Fruit fly (Drosophila melanogaster) whole organism, embryonic: ENCODE measurements around the gene Smox.

Experiments
- CG10321 ChIP-seq: fragments of 200-800 bp; sonication (Bioruptor generic); IDR thresholded peaks from 2 replicates; pipeline ENCODE4 v1.3.6; 2022; ENCODE audit warnings: missing biosample characterization, missing genetic modification characterization
- CG10366 ChIP-seq: fragments of 200-800 bp; sonication (Bioruptor generic); IDR thresholded peaks from 2 replicates; pipeline ENCODE4 v1.3.6; 2022; ENCODE audit warnings: missing biosample characterization, missing genetic modification characterization
- CG10431 ChIP-seq: fragments of 200-800 bp; sonication (Bioruptor generic); optimal IDR thresholded peaks from 3 replicates; lab custom pipeline; 2018; ENCODE audit warnings: missing biosample characterization, mild to moderate bottlenecking, missing genetic modification characterization
- CG10565 ChIP-seq: fragments of 200-800 bp; sonication (Bioruptor generic); optimal IDR thresholded peaks from 3 replicates; lab custom pipeline; 2016; ENCODE audit warnings: missing biosample characterization, mild to moderate bottlenecking, missing genetic modification characterization
- CG11695 ChIP-seq: fragments of 200-800 bp; sonication (Bioruptor generic); IDR thresholded peaks from 3 replicates; pipeline ENCODE4 v1.3.6; 2022; ENCODE audit warnings: missing biosample characterization, missing genetic modification characterization
- CG12219 ChIP-seq: fragments of 200-800 bp; sonication (Bioruptor generic); optimal IDR thresholded peaks from 3 replicates; lab custom pipeline; 2018; ENCODE audit warnings: missing biosample characterization, mild to moderate bottlenecking, missing genetic modification characterization
- CG14860 ChIP-seq: fragments of 200-800 bp; sonication (Bioruptor generic); IDR thresholded peaks from 3 replicates; pipeline ENCODE4 v1.3.6; 2022; ENCODE audit warnings: missing biosample characterization, missing genetic modification characterization; ENCODE audit not compliant: partially characterized antibody
- CG16779 ChIP-seq: fragments of 200-800 bp; sonication (Bioruptor generic); IDR thresholded peaks from 2 replicates; pipeline ENCODE4 v1.3.6; 2022; ENCODE audit warnings: missing biosample characterization, missing genetic modification characterization
- CG17829 ChIP-seq: fragments of 200-800 bp; optimal IDR thresholded peaks from 2 replicates; lab custom pipeline; 2019; ENCODE audit warnings: missing biosample characterization, mild to moderate bottlenecking, missing genetic modification characterization, moderate library complexity
- CG18599 ChIP-seq: fragments of 200-800 bp; sonication (Bioruptor generic); optimal IDR thresholded peaks from 3 replicates; lab custom pipeline; 2017; ENCODE audit warnings: missing biosample characterization, missing genetic modification characterization, mild to moderate bottlenecking, moderate library complexity, missing genetic modification reagents
- CG30020 ChIP-seq: fragments of 200-800 bp; optimal IDR thresholded peaks from 2 replicates; lab custom pipeline; 2019; ENCODE audit warnings: missing biosample characterization, mild to moderate bottlenecking, missing genetic modification characterization, moderate library complexity
- CG3065 ChIP-seq: fragments of 200-800 bp; sonication (Bioruptor generic); optimal IDR thresholded peaks from 2 replicates; lab custom pipeline; 2016; ENCODE audit warnings: missing biosample characterization, missing genetic modification characterization
- CG31224 ChIP-seq: fragments of 200-800 bp; sonication (Bioruptor generic); IDR thresholded peaks from 2 replicates; pipeline ENCODE4 v1.3.6; 2022; ENCODE audit warnings: missing biosample characterization, missing genetic modification characterization
- CG31441 ChIP-seq: fragments of 200-800 bp; sonication (Bioruptor generic); IDR thresholded peaks from 2 replicates; pipeline ENCODE4 v1.3.6; 2022; ENCODE audit warnings: missing biosample characterization, missing genetic modification characterization
- CG3281 ChIP-seq: fragments of 200-800 bp; sonication (Bioruptor generic); optimal IDR thresholded peaks from 3 replicates; lab custom pipeline; 2017; ENCODE audit warnings: missing biosample characterization, mild to moderate bottlenecking, missing genetic modification characterization
- CG4328 ChIP-seq: fragments of 200-800 bp; sonication (Bioruptor generic); optimal IDR thresholded peaks from 3 replicates; lab custom pipeline; 2017; ENCODE audit warnings: missing biosample characterization, missing genetic modification reagents, missing genetic modification characterization
- CG4404 ChIP-seq: fragments of 200-800 bp; sonication (Bioruptor generic); IDR thresholded peaks from 2 replicates; pipeline ENCODE4 v1.3.6; 2022; ENCODE audit warnings: missing biosample characterization, missing genetic modification characterization
- CG7357 ChIP-seq: fragments of 200-800 bp; sonication (Bioruptor generic); IDR thresholded peaks from 3 replicates; pipeline ENCODE4 v1.3.6; 2022; ENCODE audit warnings: missing biosample characterization, missing genetic modification characterization
- CG7556 ChIP-seq: fragments of 200-800 bp; sonication (Bioruptor generic); optimal IDR thresholded peaks from 2 replicates; lab custom pipeline; 2017; ENCODE audit warnings: missing biosample characterization, mild to moderate bottlenecking, missing genetic modification characterization
- CG7963 ChIP-seq: fragments of 200-800 bp; sonication (Bioruptor generic); IDR thresholded peaks from 3 replicates; pipeline ENCODE4 v1.3.6; 2022; ENCODE audit warnings: missing biosample characterization, missing genetic modification characterization; ENCODE audit not compliant: partially characterized antibody
- CG8388 ChIP-seq: fragments of 200-800 bp; sonication (Bioruptor generic); optimal IDR thresholded peaks from 2 replicates; lab custom pipeline; 2019; ENCODE audit warnings: missing biosample characterization, mild to moderate bottlenecking, missing genetic modification characterization, moderate library complexity
- CG8478 ChIP-seq: fragments of >200 bp; optimal IDR thresholded peaks from 2 replicates; lab custom pipeline; 2018
- CG9817 ChIP-seq: fragments of 200-800 bp; sonication (Bioruptor generic); optimal IDR thresholded peaks from 2 replicates; lab custom pipeline; 2018; ENCODE audit warnings: missing biosample characterization, mild to moderate bottlenecking, missing genetic modification characterization, moderate library complexity
- CG9876 ChIP-seq: fragments of 200-800 bp; sonication (Bioruptor generic); optimal IDR thresholded peaks from 2 replicates; lab custom pipeline; 2016; ENCODE audit warnings: missing biosample characterization, missing genetic modification characterization
- Dad ChIP-seq: fragments of 200-800 bp; sonication (Bioruptor generic); optimal IDR thresholded peaks from 3 replicates; lab custom pipeline; 2016; ENCODE audit warnings: missing biosample characterization, missing genetic modification characterization
- Dbx ChIP-seq: fragments of 200-800 bp; sonication (Bioruptor generic); IDR thresholded peaks from 3 replicates; pipeline ENCODE4 v1.3.6; 2022; ENCODE audit warnings: missing biosample characterization, missing genetic modification characterization
- Dfd ChIP-seq, 2 experiments: fragments of >200 bp; optimal IDR thresholded peaks; 2 replicates each; lab custom pipeline; 2017; ENCODE audit warnings: missing biosample characterization in 2 of 2, missing genetic modification characterization in 2 of 2
- NC2α ChIP-seq: fragments of 200-800 bp; sonication (Bioruptor generic); optimal IDR thresholded peaks from 2 replicates; lab custom pipeline; 2016; ENCODE audit warnings: missing biosample characterization, missing genetic modification characterization
- NC2β ChIP-seq: fragments of 200-800 bp; sonication (Bioruptor generic); optimal IDR thresholded peaks from 2 replicates; lab custom pipeline; 2016; ENCODE audit warnings: missing biosample characterization, missing genetic modification characterization
- Neu2 ChIP-seq: fragments of 200-800 bp; sonication (Bioruptor generic); optimal IDR thresholded peaks from 3 replicates; lab custom pipeline; 2016; ENCODE audit warnings: missing biosample characterization, missing genetic modification characterization, borderline replicate concordance
- Six4 ChIP-seq: fragments of 200-800 bp; sonication (Bioruptor generic); optimal IDR thresholded peaks from 2 replicates; lab custom pipeline; 2016; ENCODE audit warnings: missing biosample characterization, missing genetic modification characterization
- Sox100B ChIP-seq: fragments of 200-800 bp; sonication (Bioruptor generic); optimal IDR thresholded peaks from 3 replicates; lab custom pipeline; 2018; ENCODE audit warnings: missing biosample characterization, mild to moderate bottlenecking, missing genetic modification characterization
- ara ChIP-seq: fragments of 200-800 bp; sonication (Bioruptor generic); IDR thresholded peaks from 2 replicates; pipeline ENCODE4 v1.3.6; 2022; ENCODE audit warnings: missing biosample characterization, missing genetic modification characterization
- ase ChIP-seq: fragments of 200-800 bp; sonication (Bioruptor generic); IDR thresholded peaks from 3 replicates; pipeline ENCODE4 v1.3.6; 2022; ENCODE audit warnings: missing biosample characterization, missing genetic modification characterization
- bbx ChIP-seq: fragments of 200-800 bp; sonication (Bioruptor generic); IDR thresholded peaks from 2 replicates; pipeline ENCODE4 v1.3.6; 2022; ENCODE audit warnings: missing biosample characterization, missing genetic modification characterization; ENCODE audit not compliant: partially characterized antibody
- crp ChIP-seq, 2 experiments: fragments of 200-800 bp; sonication (Bioruptor generic); optimal IDR thresholded peaks; 2 replicates in 1 of 2; 3 replicates in 1 of 2; lab custom pipeline; 2017; ENCODE audit warnings: missing biosample characterization in 2 of 2, missing genetic modification characterization in 2 of 2, mild to moderate bottlenecking in 1 of 2, moderate library complexity in 1 of 2
- danr ChIP-seq: fragments of 200-800 bp; sonication (Bioruptor generic); IDR thresholded peaks from 2 replicates; pipeline ENCODE4 v1.3.6; 2022; ENCODE audit warnings: missing biosample characterization, missing genetic modification characterization
- dmrt11E ChIP-seq: fragments of 200-800 bp; sonication (Bioruptor generic); optimal IDR thresholded peaks from 3 replicates; lab custom pipeline; 2018; ENCODE audit warnings: missing biosample characterization, mild to moderate bottlenecking, missing genetic modification characterization, moderate library complexity
- dysf ChIP-seq: fragments of 200-800 bp; sonication (Bioruptor generic); IDR thresholded peaks from 3 replicates; pipeline ENCODE4 v1.3.6; 2022; ENCODE audit warnings: missing biosample characterization, missing genetic modification characterization
- esg ChIP-seq: fragments of 200-800 bp; sonication (Bioruptor generic); conservative IDR thresholded peaks from 2 replicates; pipeline ENCODE4 v1.3.6; 2022; ENCODE audit warnings: missing biosample characterization, missing genetic modification characterization
- inv ChIP-seq: fragments of 200-800 bp; sonication (Bioruptor generic); IDR thresholded peaks from 2 replicates; pipeline ENCODE4 v1.3.6; 2022; ENCODE audit warnings: missing biosample characterization, missing genetic modification characterization; ENCODE audit not compliant: partially characterized antibody
- jigr1 ChIP-seq: fragments of 200-800 bp; sonication (Bioruptor generic); IDR thresholded peaks from 3 replicates; pipeline ENCODE4 v1.3.6; 2022; ENCODE audit warnings: missing biosample characterization, missing genetic modification characterization
- mirr ChIP-seq: fragments of 200-800 bp; sonication (Bioruptor generic); optimal IDR thresholded peaks from 3 replicates; lab custom pipeline; 2018; ENCODE audit warnings: missing biosample characterization, mild to moderate bottlenecking, missing genetic modification characterization
- nau ChIP-seq: fragments of 200-800 bp; sonication (Bioruptor generic); optimal IDR thresholded peaks from 3 replicates; lab custom pipeline; 2017; ENCODE audit warnings: missing biosample characterization, mild to moderate bottlenecking, missing genetic modification characterization, missing genetic modification reagents
- phol ChIP-seq: fragments of 200-800 bp; sonication (Bioruptor generic); optimal IDR thresholded peaks from 3 replicates; lab custom pipeline; 2018; ENCODE audit warnings: missing biosample characterization, mild to moderate bottlenecking, missing genetic modification characterization, moderate library complexity
- row ChIP-seq: fragments of 200-800 bp; sonication (Bioruptor generic); IDR thresholded peaks from 3 replicates; pipeline ENCODE4 v1.3.6; 2022; ENCODE audit warnings: missing biosample characterization, missing genetic modification characterization
- sens ChIP-seq: fragments of 200-800 bp; sonication (Bioruptor generic); peaks from one replicate; lab custom pipeline; 2016; ENCODE audit warnings: missing biosample characterization, missing genetic modification characterization
- tap ChIP-seq: fragments of 200-800 bp; optimal IDR thresholded peaks from 3 replicates; lab custom pipeline; 2019; ENCODE audit warnings: missing biosample characterization, mild to moderate bottlenecking, missing genetic modification characterization, moderate library complexity
- wor ChIP-seq: fragments of 200-800 bp; sonication (Bioruptor generic); IDR thresholded peaks from 2 replicates; pipeline ENCODE4 v1.3.6; 2022; ENCODE audit warnings: missing biosample characterization, missing genetic modification characterization
- yki ChIP-seq: fragments of >200 bp; optimal IDR thresholded peaks from 3 replicates; lab custom pipeline; 2018
- z ChIP-seq: fragments of 200-800 bp; sonication (Bioruptor generic); IDR thresholded peaks from 3 replicates; pipeline ENCODE4 v1.3.6; 2022; ENCODE audit warnings: missing biosample characterization, missing genetic modification characterization

The Smox gene

dm6 chrX:8145501-8146157 is 3.5 kb upstream of the Smox start, which contains the start of the genes alpha-PheRS and CG2129 (continued):
- TF ChIP-seq sens (peak; percentile 77), CG14860 (GFP tag; lab: Robert Waterston, UW) (no peak), Sox100B (no peak), CG3065 (GFP tag; lab: Kevin White, UChicago) (no peak), CG12219 (GFP tag; lab: Kevin White, UChicago) (no peak), jigr1 (GFP tag; lab: Robert Waterston, UW) (no peak), CG4404 (GFP tag; lab: Robert Waterston, UW) (no peak), CG10565 (GFP tag; lab: Kevin White, UChicago) (no peak), bbx (GFP tag; lab: Robert Waterston, UW) (no peak), Dfd (GFP tag; optimal IDR thresholded peaks at IDR 0.05; lab: Kevin White, UChicago) (no peak), Dbx (no peak), ase (GFP tag; lab: Robert Waterston, UW) (no peak), CG8388 (GFP tag; lab: Kevin White, UChicago) (peak; percentile 9), Neu2 (GFP tag; lab: Kevin White, UChicago) (no peak), CG8478 (no peak), dmrt11E (tag; lab: Kevin White, UChicago) (peak; percentile 15), CG3281 (GFP tag; lab: Kevin White, UChicago) (peak; percentile 13), yki (lab: Kevin White, UChicago) (no peak), phol (tag; lab: Kevin White, UChicago) (peak; percentile 53), CG7963 (GFP tag; lab: Robert Waterston, UW) (0 out of 3 replicates have a peak, but pooled peaks have one; percentile 9), inv (GFP tag; lab: Robert Waterston, UW) (no peak), z (GFP tag; lab: Robert Waterston, UW) (no peak), Dad (GFP tag; lab: Kevin White, UChicago) (no peak), mirr (GFP tag; lab: Kevin White, UChicago) (no peak), CG17829 (tag; lab: Kevin White, UChicago) (peak; percentile 29), CG7556 (peak; percentile 32), wor (no peak), danr (GFP tag; lab: Robert Waterston, UW) (no peak), esg (GFP tag; lab: Robert Waterston, UW) (no peak), row (GFP tag; lab: Robert Waterston, UW) (peak; percentile 79), CG10366 (GFP tag; lab: Robert Waterston, UW) (0 out of 2 replicates have a peak, but pooled peaks have one; percentile 27), CG10431 (GFP tag; lab: Kevin White, UChicago) (no peak), CG18599 (GFP tag; lab: Kevin White, UChicago) (no peak), NC2α (no peak), CG10321 (GFP tag; lab: Robert Waterston, UW) (no peak), crp (GFP tag; optimal IDR thresholded peaks at IDR 0.05; lab: Kevin White, UChicago) (peak; percentile 55 to 88), ara (GFP tag; lab: Robert Waterston, UW) (no peak), NC2β (GFP tag; lab: Kevin White, UChicago) (no peak), CG16779 (no peak), Six4 (no peak), CG7357 (GFP tag; lab: Robert Waterston, UW) (no peak), CG9817 (tag; lab: Kevin White, UChicago) (peak; percentile 21), CG30020 (peak; percentile 15), CG4328 (GFP tag; lab: Kevin White, UChicago) (peak; percentile 3), CG11695 (no peak), CG9876 (GFP tag; lab: Kevin White, UChicago) (no peak), dysf (GFP tag; lab: Robert Waterston, UW) (peak; percentile 47; the same call in 2 of the 3 replicates), CG31224 (GFP tag; lab: Robert Waterston, UW) (no peak), CG31441 (no peak), tap (no peak), nau (GFP tag; lab: Kevin White, UChicago) (no peak)
